Worm (Caenorhabditis elegans): ENCODE results near the gene C13F10.6.
A peak's percentile ranks its signal among the peaks of the same experiment; 100 is the strongest.

C13F10.6 gene

DNA sequence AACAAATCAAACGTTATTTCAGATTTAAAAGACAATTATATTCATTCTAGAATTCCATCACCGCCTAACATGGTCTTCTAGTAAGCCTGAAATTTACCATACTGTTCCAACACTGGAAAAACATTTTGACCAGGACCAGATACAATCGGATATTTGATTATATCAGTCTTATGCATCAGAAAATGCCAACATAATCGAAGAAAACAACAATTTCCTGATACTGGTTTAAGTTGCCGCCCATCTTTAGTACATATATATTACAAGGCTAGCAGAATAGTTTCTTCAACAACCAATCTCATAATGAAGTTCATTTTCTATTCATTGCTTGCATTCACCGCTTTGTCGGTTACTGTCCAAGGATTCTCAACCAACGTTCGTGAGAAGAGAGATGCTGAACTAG is 38.1 kb upstream of the C13F10.6 start, which contains the start of gene C13A2.12:
C13A2.12 (plus strand) TSS at position 301 of the 400 bp plus-strand sequence.
- TF ChIP-seq snu-23 (GFP tag; optimal IDR thresholded peaks at IDR 0.05) (no peak), dsc-1 (tag; optimal IDR thresholded peaks at IDR 0.05) (no peak), ama-1 (optimal IDR thresholded peaks at IDR 0.05) (no peak), hpl-2 (GFP tag; optimal IDR thresholded peaks at IDR 0.05) (no peak), alr-1 (tag; optimal IDR thresholded peaks at IDR 0.05; ENCODE audit: borderline replicate concordance) (no peak), nhr-12 (tag; optimal IDR thresholded peaks at IDR 0.05) (no peak), egl-13 (tag; optimal IDR thresholded peaks at IDR 0.05) (no peak), efl-3 (GFP tag; optimal IDR thresholded peaks at IDR 0.05) (no peak), fkh-8 (tag; optimal IDR thresholded peaks at IDR 0.05) (no peak), lin-15B (tag; optimal IDR thresholded peaks at IDR 0.05) (no peak), lin-13 (GFP tag; optimal IDR thresholded peaks at IDR 0.05) (no peak), mab-9 (GFP tag; IDR thresholded peaks at IDR 0.05) (no peak), nhr-71 (tag; optimal IDR thresholded peaks at IDR 0.05) (no peak), unc-98 (GFP tag; IDR thresholded peaks at IDR 0.05) (no peak), lin-14 (GFP tag; optimal IDR thresholded peaks at IDR 0.05) (no peak), nhr-90 (tag; optimal IDR thresholded peaks at IDR 0.05; ENCODE audit: poor library complexity) (no peak), skn-1 (tag; optimal IDR thresholded peaks at IDR 0.05) (no peak), irx-1 (tag; optimal IDR thresholded peaks at IDR 0.05) (no peak), ceh-63 (GFP tag; optimal IDR thresholded peaks at IDR 0.05) (no peak), unc-86 (tag; optimal IDR thresholded peaks at IDR 0.05) (no peak)

DNA sequence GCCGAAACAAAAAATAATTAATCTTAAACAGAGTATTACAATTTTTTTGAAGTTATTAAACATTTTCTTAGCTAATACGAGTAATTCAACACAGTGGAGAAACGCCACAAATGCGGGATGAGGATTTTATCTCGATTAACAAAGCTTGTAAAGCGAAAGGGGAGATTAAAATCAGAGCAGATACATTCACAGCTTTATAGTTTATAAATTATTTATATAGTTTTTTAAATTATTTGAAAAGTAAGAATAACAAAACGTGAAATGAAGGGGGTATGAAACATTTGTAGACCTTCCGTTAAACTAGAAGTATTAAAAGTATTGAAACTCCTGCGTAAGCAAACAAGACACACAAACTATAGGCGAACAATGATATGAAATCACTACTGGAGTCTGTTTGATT is 34.3 kb upstream of the C13F10.6 start, which contains the start of gene C05C8.8:
C05C8.8 (minus strand) TSS at position 101 of the 400 bp plus-strand sequence.
- TF ChIP-seq unc-86 (tag; optimal IDR thresholded peaks at IDR 0.05) = no peak

DNA sequence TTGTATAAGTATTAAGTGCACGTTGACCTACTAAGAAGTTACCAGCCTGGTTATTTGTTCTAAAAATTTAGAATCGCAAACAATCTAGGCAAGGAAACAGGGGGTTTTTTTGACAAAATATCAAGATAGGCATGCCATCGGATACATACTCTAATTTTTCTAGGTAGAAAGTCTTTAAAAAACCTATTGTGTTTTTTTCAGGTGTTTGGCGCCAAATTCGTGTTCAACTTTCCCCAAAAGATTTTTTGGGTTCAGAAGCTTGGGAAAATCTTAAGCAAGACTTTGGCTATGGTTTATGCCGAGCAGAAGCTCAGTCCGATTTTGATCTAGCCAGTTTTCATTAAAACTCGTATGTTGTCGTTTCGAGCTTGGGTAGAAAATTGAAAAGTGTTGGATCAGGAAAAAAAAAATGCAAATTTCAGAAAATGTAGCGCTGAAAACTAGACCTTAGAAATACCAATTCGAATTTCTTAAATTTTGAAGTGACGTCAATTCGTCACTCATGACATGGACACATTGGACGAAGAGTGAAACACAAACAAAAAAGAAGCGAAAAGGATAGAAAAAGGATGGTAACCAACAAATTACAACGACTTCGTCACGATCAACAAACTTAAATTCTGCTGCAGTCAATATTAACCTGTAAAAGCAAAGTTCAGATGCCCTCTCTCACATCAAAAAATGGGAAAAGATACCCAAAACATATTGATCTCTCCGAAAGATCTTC is 27.6 kb upstream of the C13F10.6 start:
- no peak for TF ChIP-seq sptf-1 (tag; optimal IDR thresholded peaks at IDR 0.05)
- TF ChIP-seq fkh-8 (tag; optimal IDR thresholded peaks at IDR 0.05) = no peak
- TF ChIP-seq C34B4.2 (tag; optimal IDR thresholded peaks at IDR 0.05) = no peak
- no peak for TF ChIP-seq mab-9 (GFP tag; IDR thresholded peaks at IDR 0.05)
- TF ChIP-seq elt-3 (tag; optimal IDR thresholded peaks at IDR 0.05) = peak in 1 of 6 experiments; percentile 48
- TF ChIP-seq vab-15 (tag; optimal IDR thresholded peaks at IDR 0.05) = no peak
- no peak for TF ChIP-seq mep-1 (tag; optimal IDR thresholded peaks at IDR 0.05)
- TF ChIP-seq tlp-1 (tag; optimal IDR thresholded peaks at IDR 0.05) = no peak
- TF ChIP-seq nhr-85 (tag) = peak; percentile 58
- no peak for TF ChIP-seq lsy-2 (tag; optimal IDR thresholded peaks at IDR 0.05)
- no peak for TF ChIP-seq nhr-84 (tag; optimal IDR thresholded peaks at IDR 0.05)

DNA sequence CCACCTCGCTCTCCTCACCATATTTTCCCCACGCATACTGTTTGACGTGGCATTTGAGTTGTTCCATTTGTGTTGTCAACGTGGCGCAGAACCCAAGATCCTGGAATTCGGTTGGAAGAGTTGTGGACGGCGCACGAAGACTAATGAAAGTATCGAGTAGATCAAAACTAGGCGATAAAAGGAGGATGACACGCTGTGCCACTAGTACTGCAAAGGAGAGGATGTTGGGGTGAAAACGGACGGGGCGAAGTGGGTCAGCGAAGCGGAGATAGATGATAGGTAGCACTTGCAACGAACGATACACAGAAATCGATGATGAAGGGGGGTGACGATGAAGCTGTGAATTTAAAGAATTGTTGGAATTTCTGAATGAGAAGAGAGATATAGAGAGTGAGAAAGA is 26.1 kb upstream of the C13F10.6 start, which contains the start of gene C05C8.7:
C05C8.7 (minus strand) TSS at position 100 of the 400 bp plus-strand sequence.
- no peak for TF ChIP-seq nhr-84 (tag; optimal IDR thresholded peaks at IDR 0.05)
- no peak for TF ChIP-seq sup-37 (GFP tag; optimal IDR thresholded peaks at IDR 0.05)
- TF ChIP-seq isw-1 (GFP tag; IDR thresholded peaks at IDR 0.05) = no peak
- TF ChIP-seq skn-1 (tag; optimal IDR thresholded peaks at IDR 0.05) = no peak
- TF ChIP-seq unc-98 (GFP tag; IDR thresholded peaks at IDR 0.05) = no peak
- no peak for TF ChIP-seq fkh-8 (tag; optimal IDR thresholded peaks at IDR 0.05)
- TF ChIP-seq blmp-1 (tag; optimal IDR thresholded peaks at IDR 0.05) = peak; percentile 92

DNA sequence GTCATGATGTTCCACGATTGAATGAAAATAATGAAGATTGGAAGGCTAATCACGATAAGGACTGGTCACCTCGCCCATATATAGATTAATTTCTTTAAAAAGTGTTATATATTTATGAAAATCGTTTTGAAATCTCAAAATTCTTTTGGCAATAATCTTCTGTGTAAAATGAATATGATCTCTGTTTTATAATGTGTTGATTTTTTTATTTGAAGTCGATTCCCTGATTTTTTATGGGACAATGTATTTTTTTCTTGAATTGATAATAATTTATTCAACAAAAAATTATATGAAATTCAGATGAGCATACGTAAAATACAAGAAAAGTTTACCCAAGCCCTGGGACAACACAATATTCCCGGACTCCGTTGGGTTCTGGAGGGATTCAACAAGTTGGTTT is 18.6 kb upstream of the C13F10.6 start, which contains the start of gene C05C8.1:
C05C8.1 (plus strand) TSS at position 301 of the 400 bp plus-strand sequence.
- TF ChIP-seq lin-39 (tag; optimal IDR thresholded peaks at IDR 0.05) = no peak
- no peak for TF ChIP-seq ceh-63 (GFP tag; optimal IDR thresholded peaks at IDR 0.05)
- no peak for TF ChIP-seq nhr-12 (tag; optimal IDR thresholded peaks at IDR 0.05)
- TF ChIP-seq blmp-1 (tag; optimal IDR thresholded peaks at IDR 0.05) = no peak
- TF ChIP-seq C34B4.2 (tag; optimal IDR thresholded peaks at IDR 0.05) = no peak
- no peak for TF ChIP-seq tlp-1 (tag; optimal IDR thresholded peaks at IDR 0.05)
- no peak for TF ChIP-seq nhr-47 (tag; optimal IDR thresholded peaks at IDR 0.05)
- TF ChIP-seq grh-1 (GFP tag; IDR thresholded peaks at IDR 0.05) = no peak
- TF ChIP-seq snpc-4 (tag; optimal IDR thresholded peaks at IDR 0.05) = no peak
- TF ChIP-seq unc-98 (GFP tag; IDR thresholded peaks at IDR 0.05) = no peak
- TF ChIP-seq nhr-84 (tag; optimal IDR thresholded peaks at IDR 0.05) = no peak
- no peak for TF ChIP-seq egl-27 (tag; optimal IDR thresholded peaks at IDR 0.05)
- no peak for TF ChIP-seq ces-1 (GFP tag; optimal IDR thresholded peaks at IDR 0.05)
- no peak for TF ChIP-seq nhr-90 (tag; optimal IDR thresholded peaks at IDR 0.05; ENCODE audit: poor library complexity)
- TF ChIP-seq snu-23 (GFP tag; optimal IDR thresholded peaks at IDR 0.05) = no peak
- TF ChIP-seq F16B12.6 (tag; optimal IDR thresholded peaks at IDR 0.05) = no peak
- TF ChIP-seq skn-1 (tag; optimal IDR thresholded peaks at IDR 0.05) = no peak
- TF ChIP-seq pag-3 (tag; optimal IDR thresholded peaks at IDR 0.05; ENCODE audit: borderline replicate concordance, insufficient read depth) = no peak
- TF ChIP-seq aly-2 (tag; optimal IDR thresholded peaks at IDR 0.05) = no peak
